Worm (Caenorhabditis elegans): ENCODE measurements around the gene nhr-22.
A peak's percentile ranks its signal among the peaks of the same experiment; 100 is the strongest.

Gene nhr-22

ce11 chrII:6448656-6449055, 936 bp downstream of the nhr-22 start:
- TF ChIP-seq snpc-4 (tag; optimal IDR thresholded peaks at IDR 0.05) = no peak
- TF ChIP-seq R02D3.7 (tag; optimal IDR thresholded peaks at IDR 0.05) = no peak
- TF ChIP-seq nhr-25 (tag; optimal IDR thresholded peaks at IDR 0.05) = peak; percentile 47
- TF ChIP-seq C34F6.9 (tag; optimal IDR thresholded peaks at IDR 0.05) = no peak
- TF ChIP-seq crh-2 (tag; optimal IDR thresholded peaks at IDR 0.05) = peak; percentile 27
- no peak for TF ChIP-seq ceh-16 (tag; optimal IDR thresholded peaks at IDR 0.05)
- no peak for TF ChIP-seq egl-27 (tag; optimal IDR thresholded peaks at IDR 0.05)
- no peak for TF ChIP-seq Y55F3AM.14 (GFP tag; optimal IDR thresholded peaks at IDR 0.05)
- TF ChIP-seq gmeb-1 (tag; optimal IDR thresholded peaks at IDR 0.05) = no peak
- TF ChIP-seq nhr-237 (tag; optimal IDR thresholded peaks at IDR 0.05) = no peak
- no peak for TF ChIP-seq mbf-1 (tag; optimal IDR thresholded peaks at IDR 0.05)
- TF ChIP-seq fos-1 (tag; optimal IDR thresholded peaks at IDR 0.05) = peak; percentile 59
- TF ChIP-seq lin-13 (GFP tag; optimal IDR thresholded peaks at IDR 0.05) = no peak
- TF ChIP-seq unc-39 (tag; optimal IDR thresholded peaks at IDR 0.05) = no peak
- TF ChIP-seq ZK546.5 (tag; optimal IDR thresholded peaks at IDR 0.05) = no peak
- no peak for TF ChIP-seq nhr-129 (tag; optimal IDR thresholded peaks at IDR 0.05)
- TF ChIP-seq sem-4 (tag; optimal IDR thresholded peaks at IDR 0.05) = no peak
- TF ChIP-seq nhr-12 (tag; optimal IDR thresholded peaks at IDR 0.05) = no peak
- TF ChIP-seq peb-1 (tag; optimal IDR thresholded peaks at IDR 0.05) = no peak
- TF ChIP-seq nhr-6 (tag; optimal IDR thresholded peaks at IDR 0.05) = no peak
- no peak for TF ChIP-seq ztf-4 (tag; optimal IDR thresholded peaks at IDR 0.05)
- TF ChIP-seq skn-1 (tag; optimal IDR thresholded peaks at IDR 0.05) = no peak
- no peak for TF ChIP-seq sma-3 (GFP tag; optimal IDR thresholded peaks at IDR 0.05)
- no peak for TF ChIP-seq elt-3 (tag; optimal IDR thresholded peaks at IDR 0.05)
- TF ChIP-seq ama-1 (optimal IDR thresholded peaks at IDR 0.05) = no peak
- no peak for TF ChIP-seq nhr-23 (tag; optimal IDR thresholded peaks at IDR 0.05)

- TF ChIP-seq sma-9 (GFP tag; optimal IDR thresholded peaks at IDR 0.05) (peak; percentile 33), sma-9 (tag; optimal IDR thresholded peaks at IDR 0.05) (no peak), nhr-25 (tag; optimal IDR thresholded peaks at IDR 0.05) (peak; percentile 40), nhr-129 (tag; optimal IDR thresholded peaks at IDR 0.05) (peak; percentile 37), mab-5 (tag; optimal IDR thresholded peaks at IDR 0.05) (no peak), C34F6.9 (tag; optimal IDR thresholded peaks at IDR 0.05) (no peak), peb-1 (tag; optimal IDR thresholded peaks at IDR 0.05) (no peak), sma-3 (GFP tag; optimal IDR thresholded peaks at IDR 0.05) (peak; percentile 32)
Measured at ce11 chrII:6448189-6448588, 1.4 kb downstream of the nhr-22 start.

DNA sequence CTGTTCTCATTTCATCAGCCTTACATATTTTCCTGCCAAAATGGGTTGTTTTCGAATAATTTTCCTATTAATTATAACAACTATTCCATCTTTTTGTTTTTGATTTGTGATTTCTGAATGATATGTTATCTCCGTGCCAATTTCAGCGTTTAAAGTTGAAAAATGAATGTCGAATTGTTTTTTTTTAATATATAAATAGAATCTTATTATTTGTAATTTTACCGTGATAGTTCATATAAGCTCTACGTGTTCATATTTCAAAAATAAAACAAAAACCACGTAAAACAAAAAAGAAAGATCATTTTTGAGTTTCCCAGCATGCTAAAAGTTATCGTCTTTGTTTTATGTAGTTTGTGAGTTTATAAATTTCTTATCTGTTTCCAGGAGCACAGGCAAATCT, 5.9 kb downstream of the nhr-22 start, which contains the start of gene K06A1.2:
Gene K06A1.2, plus strand, starts transcription at position 301 of the 400 bp plus-strand sequence.
- TF ChIP-seq mdl-1 (tag; optimal IDR thresholded peaks at IDR 0.05) = no peak
- no peak for TF ChIP-seq nhr-12 (tag; optimal IDR thresholded peaks at IDR 0.05)
- TF ChIP-seq aly-2 (tag; optimal IDR thresholded peaks at IDR 0.05) = no peak
- no peak for TF ChIP-seq skn-1 (tag; optimal IDR thresholded peaks at IDR 0.05)
- no peak for TF ChIP-seq ceh-82 (tag; optimal IDR thresholded peaks at IDR 0.05)
- TF ChIP-seq elt-3 (tag; optimal IDR thresholded peaks at IDR 0.05) = no peak
- no peak for TF ChIP-seq nhr-6 (tag; optimal IDR thresholded peaks at IDR 0.05)
- no peak for TF ChIP-seq nhr-11 (tag; optimal IDR thresholded peaks at IDR 0.05)
- TF ChIP-seq lsy-2 (tag; optimal IDR thresholded peaks at IDR 0.05) = no peak
- TF ChIP-seq mbf-1 (tag; optimal IDR thresholded peaks at IDR 0.05) = no peak
- TF ChIP-seq ztf-11 (tag; optimal IDR thresholded peaks at IDR 0.05) = no peak
- TF ChIP-seq alr-1 (tag; optimal IDR thresholded peaks at IDR 0.05) = no peak
- TF ChIP-seq nhr-25 (tag; optimal IDR thresholded peaks at IDR 0.05) = no peak

- TF ChIP-seq egl-27 (tag; optimal IDR thresholded peaks at IDR 0.05) (no peak), sem-4 (tag; optimal IDR thresholded peaks at IDR 0.05) (no peak)
Measured at ce11 chrII:6441128-6441527, 8.5 kb downstream of the nhr-22 start, which contains the start of gene cutl-16. TSS of gene cutl-16 (plus strand) at chrII:6441428.

ce11 chrII:6436845-6437244, 12.7 kb downstream of the nhr-22 start:
- TF ChIP-seq mbf-1 (tag; optimal IDR thresholded peaks at IDR 0.05) (no peak), skn-1 (tag; optimal IDR thresholded peaks at IDR 0.05) (no peak), nhr-23 (tag; optimal IDR thresholded peaks at IDR 0.05) (no peak)
